Fruit fly (Drosophila melanogaster): ENCODE measurements around the gene Arglu1.

Arglu1 gene

DNA sequence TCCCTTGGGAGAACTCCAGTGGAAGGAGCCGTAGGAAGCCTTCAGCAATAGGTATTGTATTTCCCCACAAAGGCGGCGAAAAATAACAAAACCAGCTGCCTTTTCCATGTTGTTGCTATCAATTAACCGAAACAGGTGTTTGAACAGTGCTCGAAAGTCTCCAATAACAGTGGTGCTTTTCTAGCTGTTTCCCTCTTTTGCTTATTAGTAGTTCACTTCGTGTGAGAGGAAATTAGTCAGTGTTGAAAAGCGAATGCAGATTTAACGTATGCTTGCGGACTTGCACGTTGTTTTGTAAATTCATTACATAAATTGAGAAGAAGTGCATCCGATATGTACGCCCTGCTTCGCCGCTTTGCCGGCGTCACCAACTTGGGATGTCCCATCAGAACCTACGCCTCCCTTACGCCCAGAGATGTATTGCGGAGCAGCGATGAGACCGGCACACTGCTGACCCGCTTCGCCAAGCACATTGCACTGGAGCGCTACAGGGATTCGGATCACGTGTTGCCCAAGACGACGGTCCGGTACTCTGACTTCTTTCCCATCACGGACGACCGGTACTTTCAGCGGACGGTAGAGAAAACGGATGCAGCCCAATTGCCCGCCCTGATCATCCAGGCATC lies 810 bp upstream of the Arglu1 start, which contains the start of the genes Datp and CG4619 (continued):
- TF ChIP-seq CG16779 (tag; optimal IDR thresholded peaks at IDR 0.05) (no peak), Eip78C (GFP tag) (peak; percentile 74), Lpt (GFP tag; optimal IDR thresholded peaks at IDR 0.05) (no peak), CG32006 (GFP tag; optimal IDR thresholded peaks at IDR 0.05) (no peak), Ets96B (tag; optimal IDR thresholded peaks at IDR 0.05) (peak; percentile 13), CG1621 (tag; optimal IDR thresholded peaks at IDR 0.05) (no peak), fd85E (GFP tag; optimal IDR thresholded peaks at IDR 0.05) (no peak), dac (GFP tag; optimal IDR thresholded peaks at IDR 0.05) (no peak), Met (GFP tag; optimal IDR thresholded peaks at IDR 0.05) (no peak), Sox15 (GFP tag; optimal IDR thresholded peaks at IDR 0.05) (no peak), acj6 (GFP tag; optimal IDR thresholded peaks at IDR 0.05) (no peak), Hr39 (GFP tag; optimal IDR thresholded peaks at IDR 0.05) (no peak), fd59A (GFP tag; optimal IDR thresholded peaks at IDR 0.05) (peak; percentile 19), Eip75B (GFP tag; optimal IDR thresholded peaks at IDR 0.05) (no peak), svp (GFP tag) (no peak)

DNA sequence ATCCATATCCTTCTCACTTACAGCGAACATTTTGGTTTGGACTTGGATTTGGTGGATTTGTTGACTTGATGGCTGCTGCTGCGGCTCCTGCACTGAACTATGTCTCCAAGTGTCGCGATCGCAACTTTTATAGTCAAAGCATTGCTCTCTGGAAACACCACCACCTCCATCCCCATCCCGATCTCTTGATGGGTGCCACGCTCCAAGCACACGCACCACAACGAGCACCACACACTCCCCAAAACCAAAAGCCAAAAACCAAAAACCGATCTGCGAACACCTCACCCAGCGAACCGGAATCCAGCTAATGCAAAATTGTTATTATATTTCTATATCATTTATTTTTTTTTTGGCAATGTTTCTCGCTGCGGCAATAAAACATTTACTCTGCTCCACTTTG lies 4.9 kb downstream of the Arglu1 start, which contains the start of gene Cpr30F:
Cpr30F (minus strand) TSS at position 101 of the 400 bp plus-strand sequence.
- no peak for TF ChIP-seq acj6 (GFP tag; optimal IDR thresholded peaks at IDR 0.05)
- TF ChIP-seq CG11902 (GFP tag; optimal IDR thresholded peaks at IDR 0.05): no peak
- TF ChIP-seq achi (GFP tag; optimal IDR thresholded peaks at IDR 0.05): no peak
- no peak for TF ChIP-seq Sox102F (GFP tag; optimal IDR thresholded peaks at IDR 0.05)
- no peak for TF ChIP-seq spab (GFP tag; optimal IDR thresholded peaks at IDR 0.05)
- no peak for TF ChIP-seq CG15336 (GFP tag; IDR thresholded peaks at IDR 0.05)
- TF ChIP-seq CG31627 (GFP tag; optimal IDR thresholded peaks at IDR 0.05): no peak
- no peak for TF ChIP-seq cyc (GFP tag; optimal IDR thresholded peaks at IDR 0.05)
- no peak for TF ChIP-seq salr (GFP tag; optimal IDR thresholded peaks at IDR 0.05)
- TF ChIP-seq CG3032 (tag; optimal IDR thresholded peaks at IDR 0.05): no peak
- TF ChIP-seq OdsH (GFP tag; optimal IDR thresholded peaks at IDR 0.05): no peak
- TF ChIP-seq Met (GFP tag; optimal IDR thresholded peaks at IDR 0.05): no peak

DNA sequence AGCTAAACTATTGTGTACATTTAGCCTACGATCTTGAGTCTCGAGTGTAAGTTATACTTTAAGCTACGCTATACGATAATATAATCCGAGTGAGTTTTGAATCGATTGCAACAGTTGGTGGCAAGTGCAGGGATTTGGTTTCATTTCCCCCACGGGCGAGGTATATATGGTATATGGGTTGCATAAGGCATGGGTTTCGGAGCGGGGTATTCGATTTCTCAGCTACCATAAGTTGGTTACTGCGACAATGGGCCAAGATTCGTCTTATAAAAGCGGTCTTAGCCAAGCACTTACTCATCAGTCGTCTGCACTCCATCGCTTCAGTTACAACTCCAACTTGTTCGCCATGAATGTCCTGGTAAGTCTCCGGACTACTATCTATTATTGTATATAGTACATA lies 7.7 kb downstream of the Arglu1 start, which contains the start of gene CG42367:
CG42367 (plus strand) TSS at position 301 of the 400 bp plus-strand sequence.
- TF ChIP-seq Lpt (GFP tag; optimal IDR thresholded peaks at IDR 0.05) (no peak), acj6 (GFP tag; optimal IDR thresholded peaks at IDR 0.05) (no peak), CG32006 (GFP tag; optimal IDR thresholded peaks at IDR 0.05) (no peak), CG10669 (GFP tag; optimal IDR thresholded peaks at IDR 0.05) (no peak), Sox102F (GFP tag; optimal IDR thresholded peaks at IDR 0.05) (no peak), fd85E (GFP tag; optimal IDR thresholded peaks at IDR 0.05) (no peak), CG8119 (GFP tag; IDR thresholded peaks at IDR 0.05) (no peak), CG15336 (GFP tag; IDR thresholded peaks at IDR 0.05) (no peak)

DNA sequence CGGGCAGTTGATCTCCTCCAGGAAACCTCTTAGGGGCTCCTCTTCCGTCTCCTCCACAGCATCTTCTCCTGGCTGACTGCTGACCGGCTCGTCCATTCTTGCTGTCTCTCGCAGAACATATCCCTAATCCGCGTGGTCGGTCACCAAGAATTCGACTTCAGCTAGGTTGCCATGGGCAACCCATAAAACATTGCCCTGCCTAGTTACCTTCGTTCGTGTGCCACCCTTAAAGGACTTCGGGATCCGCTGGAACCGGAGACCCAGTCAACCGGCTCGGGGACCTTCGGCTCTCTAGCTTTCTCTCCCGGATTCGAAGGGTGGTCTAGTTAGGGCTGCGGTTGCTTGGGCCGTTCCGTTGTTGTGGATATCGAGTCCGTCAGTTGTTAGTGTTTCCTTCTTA lies 13.2 kb downstream of the Arglu1 start, which contains the start of the genes TbCMF46 and CG42366:
TbCMF46 (minus strand) TSS at position 101 of the 400 bp plus-strand sequence.
CG42366 (plus strand) TSS at position 397 of the 400 bp plus-strand sequence.
- TF ChIP-seq Sox102F (GFP tag; optimal IDR thresholded peaks at IDR 0.05) (no peak), Lpt (GFP tag; optimal IDR thresholded peaks at IDR 0.05) (no peak), CG15336 (GFP tag; IDR thresholded peaks at IDR 0.05) (no peak), CG7368 (GFP tag; optimal IDR thresholded peaks at IDR 0.05) (no peak), CG4318 (GFP tag; optimal IDR thresholded peaks at IDR 0.05) (no peak), CG3032 (tag; optimal IDR thresholded peaks at IDR 0.05) (no peak), Hr4 (GFP tag; optimal IDR thresholded peaks at IDR 0.05) (no peak), salr (GFP tag; optimal IDR thresholded peaks at IDR 0.05) (no peak), Eip75B (GFP tag; optimal IDR thresholded peaks at IDR 0.05) (no peak), CG16779 (tag; optimal IDR thresholded peaks at IDR 0.05) (no peak), Hr39 (GFP tag; optimal IDR thresholded peaks at IDR 0.05) (no peak), CG6163 (GFP tag; IDR thresholded peaks at IDR 0.05) (no peak), CG10669 (GFP tag; optimal IDR thresholded peaks at IDR 0.05) (no peak), CG6808 (GFP tag; optimal IDR thresholded peaks at IDR 0.05) (no peak), fkh (GFP tag; optimal IDR thresholded peaks at IDR 0.05) (no peak), CG6276 (GFP tag; optimal IDR thresholded peaks at IDR 0.05) (no peak), CG11902 (GFP tag; optimal IDR thresholded peaks at IDR 0.05) (no peak), CG1621 (tag; optimal IDR thresholded peaks at IDR 0.05) (no peak), net (GFP tag; optimal IDR thresholded peaks at IDR 0.05) (no peak)
